Worm (Caenorhabditis elegans) whole organism, L1 larva: Measurements from ENCODE around the gene F41C3.1.

ENCODE experiments used
- C34B4.2 ChIP-seq: sonication (generic microtip); optimal IDR thresholded peaks from 2 replicates; lab custom pipeline; 2017; ENCODE audit warnings: mild to moderate bottlenecking, missing genetic modification characterization, missing compliant biosample characterization
- aha-1 ChIP-seq: fragments of 150-350 bp; optimal IDR thresholded peaks from 2 replicates; lab custom pipeline; 2014; ENCODE audit warnings: missing biosample characterization, missing genetic modification characterization
- alr-1 ChIP-seq: fragments of 200-800 bp; sonication (Bioruptor generic); optimal IDR thresholded peaks from 2 replicates; lab custom pipeline; 2018; ENCODE audit warnings: borderline replicate concordance, mild to moderate bottlenecking, missing genetic modification characterization, missing compliant biosample characterization
- ama-1 ChIP-seq: fragments of 150-350 bp; optimal IDR thresholded peaks from 2 replicates; lab custom pipeline; 2014
- ceh-63 ChIP-seq: fragments of 200-800 bp; sonication (Bioruptor generic); optimal IDR thresholded peaks from 2 replicates; lab custom pipeline; 2018; ENCODE audit warnings: mild to moderate bottlenecking, missing genetic modification characterization, missing compliant biosample characterization
- ceh-88 ChIP-seq: fragments of 200-800 bp; sonication (Bioruptor generic); IDR thresholded peaks from 2 replicates; pipeline ENCODE4 v1.3.6; 2022; ENCODE audit warnings: missing genetic modification characterization, missing compliant biosample characterization
- ceh-90 ChIP-seq: sonication (generic microtip); optimal IDR thresholded peaks from 2 replicates; lab custom pipeline; 2016; ENCODE audit warnings: missing genetic modification characterization, missing compliant biosample characterization
- efl-1 ChIP-seq, 4 experiments: fragments of 150-350 bp; optimal IDR thresholded peaks in 3 of 4; peaks in 1 of 4; 1 replicate in 1 of 4; 2 replicates in 3 of 4; lab custom pipeline; 2014; ENCODE audit warnings: missing biosample characterization in 2 of 4, missing genetic modification characterization in 2 of 4, missing genetic modification reagents in 2 of 4
- elt-2 ChIP-seq: sonication (generic microtip); optimal IDR thresholded peaks from 2 replicates; lab custom pipeline; 2016; ENCODE audit warnings: missing genetic modification characterization, mild to moderate bottlenecking, inconsistent platforms, missing compliant biosample characterization, missing genetic modification reagents
- fkh-10 ChIP-seq: sonication (generic microtip); optimal IDR thresholded peaks from 2 replicates; lab custom pipeline; 2017; ENCODE audit warnings: missing biosample characterization, missing genetic modification reagents, missing genetic modification characterization
- fkh-8 ChIP-seq: sonication (generic microtip); optimal IDR thresholded peaks from 2 replicates; lab custom pipeline; 2016; ENCODE audit warnings: mild to moderate bottlenecking, missing genetic modification characterization, missing compliant biosample characterization
- fos-1 ChIP-seq: fragments of 150-350 bp; optimal IDR thresholded peaks from 2 replicates; lab custom pipeline; 2014; ENCODE audit warnings: missing biosample characterization, missing genetic modification characterization
- hlh-17 ChIP-seq: fragments of 200-800 bp; sonication (Bioruptor generic); optimal IDR thresholded peaks from 2 replicates; lab custom pipeline; 2018; ENCODE audit warnings: missing genetic modification characterization, mild to moderate bottlenecking, missing compliant biosample characterization, moderate library complexity, borderline replicate concordance
- hpl-2 ChIP-seq: fragments of 150-350 bp; optimal IDR thresholded peaks from 2 replicates; lab custom pipeline; 2014; ENCODE audit warnings: missing biosample characterization, missing genetic modification reagents, missing genetic modification characterization
- jun-1 ChIP-seq: fragments of 150-350 bp; optimal IDR thresholded peaks from 2 replicates; lab custom pipeline; 2014; ENCODE audit warnings: missing biosample characterization, missing genetic modification reagents, missing genetic modification characterization
- lin-14 ChIP-seq: fragments of 200-800 bp; sonication (Bioruptor generic); optimal IDR thresholded peaks from 2 replicates; lab custom pipeline; 2018; ENCODE audit warnings: mild to moderate bottlenecking, missing genetic modification characterization, moderate library complexity, missing compliant biosample characterization
- lin-15B ChIP-seq: fragments of 150-350 bp; sonication (generic microtip); optimal IDR thresholded peaks from 3 replicates; lab custom pipeline; 2014; ENCODE audit warnings: missing biosample characterization, missing genetic modification characterization
- lir-3 ChIP-seq: sonication (generic microtip); optimal IDR thresholded peaks from 2 replicates; lab custom pipeline; 2016; ENCODE audit warnings: mild to moderate bottlenecking, missing genetic modification characterization, moderate library complexity, missing compliant biosample characterization; ENCODE audit not compliant: poor library complexity
- lsy-2 ChIP-seq, 2 experiments: fragments of 150-350 bp; optimal IDR thresholded peaks; 2 replicates each; lab custom pipeline; 2014; ENCODE audit warnings: missing biosample characterization in 2 of 2, missing genetic modification characterization in 2 of 2
- mef-2 ChIP-seq: fragments of 150-350 bp; optimal IDR thresholded peaks from 2 replicates; lab custom pipeline; 2014; ENCODE audit warnings: missing biosample characterization, missing genetic modification characterization
- mep-1 ChIP-seq: fragments of 150-350 bp; optimal IDR thresholded peaks from 2 replicates; lab custom pipeline; 2014; ENCODE audit warnings: missing biosample characterization, missing genetic modification characterization
- nhr-12 ChIP-seq: sonication (generic microtip); optimal IDR thresholded peaks from 2 replicates; lab custom pipeline; 2017; ENCODE audit warnings: missing biosample characterization, missing genetic modification characterization
- nhr-237 ChIP-seq: fragments of 150-350 bp; optimal IDR thresholded peaks from 2 replicates; lab custom pipeline; 2014; ENCODE audit warnings: missing biosample characterization, missing genetic modification characterization
- nhr-28 ChIP-seq: fragments of 150-350 bp; optimal IDR thresholded peaks from 2 replicates; lab custom pipeline; 2014; ENCODE audit warnings: missing biosample characterization, missing genetic modification characterization
- nhr-47 ChIP-seq: sonication (generic microtip); optimal IDR thresholded peaks from 2 replicates; lab custom pipeline; 2016; ENCODE audit warnings: mild to moderate bottlenecking, missing genetic modification characterization, moderate library complexity, missing compliant biosample characterization
- nhr-71 ChIP-seq: sonication (generic microtip); optimal IDR thresholded peaks from 2 replicates; lab custom pipeline; 2016; ENCODE audit warnings: mild to moderate bottlenecking, missing genetic modification characterization, moderate library complexity, missing compliant biosample characterization
- nhr-84 ChIP-seq: sonication (generic microtip); optimal IDR thresholded peaks from 2 replicates; lab custom pipeline; 2017; ENCODE audit warnings: missing biosample characterization, missing genetic modification characterization
- nhr-85 ChIP-seq: sonication (generic microtip); peaks from one replicate; lab custom pipeline; 2016; ENCODE audit warnings: missing genetic modification characterization, inconsistent platforms, missing compliant biosample characterization
- nhr-90 ChIP-seq: sonication (generic microtip); optimal IDR thresholded peaks from 2 replicates; lab custom pipeline; 2016; ENCODE audit warnings: mild to moderate bottlenecking, missing genetic modification characterization, missing compliant biosample characterization; ENCODE audit not compliant: poor library complexity
- pax-3 ChIP-seq: fragments of 200-800 bp; sonication (Bioruptor generic); optimal IDR thresholded peaks from 2 replicates; lab custom pipeline; 2018; ENCODE audit warnings: mild to moderate bottlenecking, missing genetic modification characterization, moderate library complexity, missing compliant biosample characterization
- rnt-1 ChIP-seq: sonication (generic microtip); optimal IDR thresholded peaks from 2 replicates; lab custom pipeline; 2016; ENCODE audit warnings: mild to moderate bottlenecking, missing genetic modification characterization, moderate library complexity, missing compliant biosample characterization
- snpc-4 ChIP-seq: fragments of 150-350 bp; optimal IDR thresholded peaks from 2 replicates; lab custom pipeline; 2014; ENCODE audit warnings: missing biosample characterization, missing genetic modification characterization
- sptf-1 ChIP-seq: fragments of 150-350 bp; optimal IDR thresholded peaks from 2 replicates; lab custom pipeline; 2014; ENCODE audit warnings: missing biosample characterization, missing genetic modification characterization
- tbx-2 ChIP-seq: sonication (generic microtip); optimal IDR thresholded peaks from 2 replicates; lab custom pipeline; 2016; ENCODE audit warnings: missing genetic modification characterization, missing compliant biosample characterization
- tlp-1 ChIP-seq: fragments of 150-350 bp; optimal IDR thresholded peaks from 2 replicates; lab custom pipeline; 2014; ENCODE audit warnings: missing biosample characterization, missing genetic modification characterization
- unc-30 ChIP-seq: sonication (generic microtip); optimal IDR thresholded peaks from 2 replicates; lab custom pipeline; 2017; ENCODE audit warnings: missing biosample characterization, missing genetic modification characterization
- vab-15 ChIP-seq: sonication (generic microtip); optimal IDR thresholded peaks from 2 replicates; lab custom pipeline; 2017; ENCODE audit warnings: missing genotype, mild to moderate bottlenecking, missing genetic modification characterization, missing compliant biosample characterization
- xbp-1 ChIP-seq: sonication (generic microtip); optimal IDR thresholded peaks from 2 replicates; lab custom pipeline; 2016; ENCODE audit warnings: missing genetic modification characterization, missing compliant biosample characterization
- zip-4 ChIP-seq: fragments of 200-800 bp; sonication (Bioruptor generic); optimal IDR thresholded peaks from 2 replicates; lab custom pipeline; 2018; ENCODE audit warnings: mild to moderate bottlenecking, missing genetic modification characterization, moderate library complexity, missing compliant biosample characterization

F41C3.1 gene

DNA sequence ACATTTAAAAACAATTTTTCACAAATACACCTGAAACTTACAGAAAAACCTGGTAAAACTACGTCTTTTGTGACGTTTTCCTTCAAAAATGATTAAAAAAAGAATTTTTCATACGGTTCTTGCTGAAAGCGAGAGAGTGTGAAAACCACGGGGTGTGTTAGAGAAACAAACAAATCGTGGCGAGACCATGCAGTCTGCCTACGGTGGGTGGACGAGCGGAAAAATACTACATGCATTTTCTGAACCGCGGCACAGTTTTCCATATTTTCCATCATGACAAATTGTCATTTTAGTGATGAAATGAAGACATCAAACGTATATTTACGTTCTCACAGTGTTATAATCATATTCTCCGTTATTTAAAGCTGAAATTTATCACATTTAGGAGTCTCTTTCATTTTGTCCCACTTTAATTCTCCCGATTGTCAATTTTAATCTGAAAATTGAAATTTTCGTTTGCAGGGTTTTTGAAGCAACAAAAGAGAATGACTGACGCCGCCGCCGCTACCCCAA lies 45.7 kb upstream of the F41C3.1 start, which contains the start of the genes F10G7.9 and tsn-1 (continued):
- TF ChIP-seq lin-14 (peak; percentile 68), unc-30 (tag; lab: Kevin White, UChicago) (no peak), elt-2 (peak; percentile 37), fkh-10 (no peak), nhr-28 (tag; lab: Kevin White, UChicago) (no peak), nhr-90 (tag; lab: Kevin White, UChicago) (peak; percentile 2), tlp-1 (tag; lab: Kevin White, UChicago) (no peak)

DNA sequence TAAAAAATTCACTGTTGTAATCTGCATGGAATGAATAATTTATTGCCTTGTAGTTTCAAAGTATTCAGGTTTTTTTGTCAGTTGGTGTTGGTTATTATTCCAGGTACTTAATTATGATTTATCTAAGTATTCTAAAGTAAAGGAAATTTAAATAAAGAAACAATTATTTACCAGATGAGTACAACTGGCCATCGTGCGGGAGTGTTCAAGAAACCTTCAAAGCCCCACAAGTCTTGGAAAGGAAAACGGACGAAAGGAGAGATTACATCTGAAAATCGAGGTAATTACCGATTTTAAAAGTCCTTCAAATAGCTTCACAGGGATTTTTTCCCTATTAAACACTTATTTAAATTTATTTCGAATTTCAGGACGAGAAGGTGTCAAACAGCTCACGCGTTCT lies 42.0 kb upstream of the F41C3.1 start, which contains the start of gene tag-151:
TSS of gene tag-151 (plus strand) at position 158 of the 400 bp plus-strand sequence.
- TF ChIP-seq ceh-90 (tag; lab: Kevin White, UChicago) = no peak
- no peak for TF ChIP-seq C34B4.2
- TF ChIP-seq nhr-28 (tag; lab: Kevin White, UChicago) = no peak
- no peak for TF ChIP-seq rnt-1 (tag; lab: Kevin White, UChicago)
- TF ChIP-seq nhr-12 (tag; lab: Kevin White, UChicago) = no peak
- no peak for TF ChIP-seq ceh-63 (GFP tag; lab: Kevin White, UChicago)
- TF ChIP-seq mef-2 (tag; lab: Kevin White, UChicago) = no peak
- no peak for TF ChIP-seq xbp-1 (tag; lab: Kevin White, UChicago)
- no peak for TF ChIP-seq alr-1
- no peak for TF ChIP-seq zip-4 (GFP tag; lab: Kevin White, UChicago)
- TF ChIP-seq aha-1 (tag; lab: Kevin White, UChicago) = no peak
- TF ChIP-seq ceh-88 = no peak
- TF ChIP-seq vab-15 = no peak
- TF ChIP-seq nhr-84 = no peak
- TF ChIP-seq efl-1 (optimal IDR thresholded peaks at IDR 0.05; lab: Kevin White, UChicago) = no peak
- TF ChIP-seq efl-1 (GFP tag; optimal IDR thresholded peaks at IDR 0.05 in 1 of 2; lab: Kevin White, UChicago) = peak in 1 of 2 experiments; percentile 52
- TF ChIP-seq tbx-2 (tag; lab: Kevin White, UChicago) = no peak
- no peak for TF ChIP-seq lin-15B (tag; lab: Kevin White, UChicago)
- TF ChIP-seq lsy-2 (tag; optimal IDR thresholded peaks at IDR 0.05; lab: Kevin White, UChicago) = peak in 1 of 2 experiments; percentile 1
- TF ChIP-seq fkh-8 = no peak
- no peak for TF ChIP-seq hlh-17 (GFP tag; lab: Kevin White, UChicago)
- TF ChIP-seq lin-14 = no peak
- no peak for TF ChIP-seq lir-3 (tag; lab: Kevin White, UChicago)
- TF ChIP-seq pax-3 (tag; lab: Kevin White, UChicago) = no peak
- no peak for TF ChIP-seq nhr-47 (tag; lab: Kevin White, UChicago)
- TF ChIP-seq nhr-90 (tag; lab: Kevin White, UChicago) = peak; percentile 11
- no peak for TF ChIP-seq fos-1 (tag; lab: Kevin White, UChicago)
- TF ChIP-seq tlp-1 (tag; lab: Kevin White, UChicago) = no peak

- TF ChIP-seq mep-1 (tag; lab: Kevin White, UChicago) (no peak), C34B4.2 (no peak), fkh-10 (no peak), lir-3 (tag; lab: Kevin White, UChicago) (no peak), nhr-237 (tag; lab: Kevin White, UChicago) (no peak), jun-1 (tag; lab: Kevin White, UChicago) (no peak), sptf-1 (no peak), efl-1 (optimal IDR thresholded peaks at IDR 0.05; lab: Kevin White, UChicago) (no peak), efl-1 (GFP tag; optimal IDR thresholded peaks at IDR 0.05 in 1 of 2; lab: Kevin White, UChicago) (no peak), nhr-85 (tag; lab: Kevin White, UChicago) (no peak), snpc-4 (tag; lab: Kevin White, UChicago) (no peak), nhr-12 (tag; lab: Kevin White, UChicago) (no peak), nhr-71 (no peak), aha-1 (tag; lab: Kevin White, UChicago) (no peak), hpl-2 (no peak), ama-1 (lab: Kevin White, UChicago) (no peak)
Observed at ce11 chrII:4710813-4711212, 41.3 kb upstream of the F41C3.1 start.
